Worm (Caenorhabditis elegans): ENCODE results near the gene K02D10.8.

The K02D10.8 gene

DNA sequence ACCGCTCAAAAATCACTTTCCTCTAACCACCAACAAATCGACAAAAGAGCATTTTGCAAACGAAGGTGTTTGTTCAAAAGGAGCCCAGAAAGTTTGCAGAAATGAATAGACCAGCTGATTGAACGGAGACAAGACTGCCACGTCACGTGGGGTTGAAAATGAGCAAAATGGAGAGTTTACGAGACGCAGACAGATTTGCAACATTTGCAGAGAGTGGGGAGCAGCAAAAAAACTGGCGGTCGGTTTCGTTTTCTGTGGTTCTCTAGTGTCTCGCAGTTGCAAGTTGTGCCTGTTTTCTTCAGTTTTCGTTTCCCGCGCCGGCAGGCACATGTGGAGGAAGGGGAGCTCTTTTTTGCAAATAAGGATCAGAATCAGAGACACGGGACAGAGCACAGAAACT, 751 bp upstream of the K02D10.8 start:
- TF ChIP-seq unc-62 (GFP tag; optimal IDR thresholded peaks at IDR 0.05): no peak

DNA sequence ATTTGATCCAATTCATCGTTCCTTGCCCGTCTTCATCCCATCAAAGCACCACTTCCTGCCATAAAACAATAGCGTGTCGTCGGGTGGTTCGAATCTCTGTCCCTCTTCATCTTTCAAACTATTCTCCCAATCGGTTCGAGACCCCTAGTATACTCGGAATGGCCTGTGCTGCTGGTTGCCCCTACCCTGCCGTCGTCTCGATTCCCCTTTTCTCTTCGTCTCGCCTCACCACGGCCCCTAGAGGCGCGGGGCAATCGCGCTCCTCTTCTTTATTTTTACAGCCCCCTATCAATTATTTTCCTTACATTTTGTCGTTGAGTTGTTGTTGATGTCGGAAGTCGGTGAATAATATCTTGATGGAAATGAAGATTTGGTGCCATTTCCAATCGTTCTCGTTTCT, 2.5 kb downstream of the K02D10.8 start:
- TF ChIP-seq unc-62 (GFP tag; optimal IDR thresholded peaks at IDR 0.05): no peak

DNA sequence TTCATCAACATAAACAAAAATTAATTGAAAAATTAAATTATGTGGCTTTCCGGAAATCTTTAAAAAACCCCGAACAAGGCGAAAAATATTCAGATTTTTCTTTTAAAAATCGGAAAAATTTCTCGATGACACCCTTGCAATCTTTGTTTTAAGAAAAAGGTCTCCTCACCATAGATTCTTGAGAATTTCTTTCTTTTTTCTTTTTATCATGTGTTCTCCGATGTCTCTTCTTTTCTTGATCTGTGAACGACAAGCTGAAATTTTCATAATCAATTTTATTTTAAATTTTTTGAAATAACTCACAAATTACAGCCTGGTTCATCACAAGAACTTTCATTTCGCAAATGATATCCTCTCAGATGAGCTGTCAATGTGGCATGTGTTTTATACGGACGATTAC, 5.1 kb downstream of the K02D10.8 start, which contains the start of the genes zfp-1 and F54F2.14:
Gene zfp-1 (plus strand): TSS at position 301 of the 400 bp plus-strand sequence.
Gene F54F2.14 (plus strand): TSS at position 312 of the 400 bp plus-strand sequence.
- TF ChIP-seq unc-62 (GFP tag; optimal IDR thresholded peaks at IDR 0.05): no peak

DNA sequence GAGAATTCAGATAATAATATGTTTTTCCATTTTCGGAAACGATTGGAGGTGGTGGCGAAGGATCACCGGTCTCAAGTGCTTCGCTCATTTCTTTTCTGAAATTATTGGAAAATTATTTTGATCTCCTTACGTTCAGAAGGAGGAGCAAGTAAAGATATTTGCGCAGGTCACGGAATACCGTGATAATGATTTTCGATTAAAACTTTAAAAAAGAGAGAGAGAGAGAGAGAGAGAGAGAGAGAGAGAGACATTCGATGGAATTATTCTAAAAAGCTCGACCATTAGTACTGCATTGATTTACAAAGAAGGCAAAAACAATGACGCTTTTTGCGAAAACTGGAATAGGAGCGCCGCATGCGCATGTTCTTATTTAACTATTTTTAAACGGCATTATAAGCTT, 6.1 kb downstream of the K02D10.8 start, which contains the start of gene ztf-1:
Gene ztf-1 (minus strand): TSS at position 101 of the 400 bp plus-strand sequence.
- no peak for TF ChIP-seq unc-62 (GFP tag; optimal IDR thresholded peaks at IDR 0.05)

DNA sequence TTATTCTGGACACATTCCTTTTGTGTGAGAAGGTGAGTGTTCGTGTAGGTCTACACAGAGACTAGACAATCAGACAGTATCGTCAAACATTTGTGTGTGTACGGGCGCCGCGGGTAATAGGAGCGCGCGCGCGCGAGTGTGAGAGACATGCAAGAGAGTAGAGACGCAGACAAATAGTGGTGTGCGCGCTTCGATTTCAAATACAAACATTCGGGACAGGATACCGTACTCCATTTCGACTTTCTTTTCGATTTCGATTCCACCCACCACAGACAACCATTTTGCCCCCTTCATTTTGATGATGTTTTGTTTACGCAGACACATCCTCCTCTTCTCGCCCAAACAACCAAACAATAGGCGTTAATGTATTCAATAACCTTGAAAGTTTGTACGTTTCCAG, 8.6 kb downstream of the K02D10.8 start:
- TF ChIP-seq unc-62 (GFP tag; optimal IDR thresholded peaks at IDR 0.05): no peak

DNA sequence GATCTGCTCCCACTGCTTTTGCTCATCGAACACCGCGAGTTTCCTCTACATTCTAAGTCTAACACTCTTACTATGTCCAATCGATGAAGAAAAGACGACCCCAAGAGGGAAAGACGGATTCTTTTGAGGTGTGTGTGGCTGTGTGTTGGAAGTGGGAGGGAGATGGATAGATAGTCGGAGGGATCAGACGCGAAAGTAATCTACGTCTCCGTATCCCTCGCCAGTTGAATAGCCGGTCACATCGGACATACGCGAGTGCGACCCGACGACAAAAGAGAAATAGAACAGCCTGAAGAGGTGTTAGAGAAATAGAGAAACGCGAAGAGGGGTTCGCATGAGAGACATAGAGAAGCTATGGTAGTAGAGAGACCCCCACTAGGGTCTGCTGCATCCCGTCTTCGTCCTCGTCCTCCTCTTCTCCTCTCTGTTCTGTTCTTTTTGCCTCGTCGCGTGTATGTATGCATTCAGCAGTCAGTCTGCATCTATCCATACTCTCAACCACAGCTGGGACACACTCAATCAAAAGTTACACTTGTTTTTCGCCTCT, 9.5 kb downstream of the K02D10.8 start:
- no peak for TF ChIP-seq unc-62 (GFP tag; optimal IDR thresholded peaks at IDR 0.05)

DNA sequence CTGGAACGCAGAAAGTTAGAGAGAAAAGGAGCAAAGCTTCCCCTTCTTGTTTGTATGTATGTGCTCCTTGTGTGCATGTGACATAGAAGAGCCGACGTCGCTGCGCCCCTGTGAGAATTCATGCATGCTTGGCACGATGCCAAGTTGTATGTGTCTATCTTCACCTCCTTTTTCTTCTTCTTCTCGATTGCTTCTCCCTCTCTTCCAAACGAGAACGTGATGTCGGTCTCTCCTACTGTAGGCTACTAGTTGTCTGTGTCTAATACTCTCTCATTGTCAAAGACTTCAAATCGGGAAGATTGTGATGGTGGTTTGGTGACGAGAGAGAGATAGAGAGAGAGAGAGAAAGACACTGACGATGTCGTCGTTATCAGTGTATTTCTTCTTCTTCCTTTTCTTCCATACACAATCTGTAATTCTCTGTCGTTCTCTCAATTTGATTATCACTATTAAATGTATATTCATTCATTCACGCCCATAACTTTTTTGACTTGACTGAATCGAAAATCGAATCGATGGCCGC, 11.1 kb downstream of the K02D10.8 start:
- no peak for TF ChIP-seq unc-62 (GFP tag; optimal IDR thresholded peaks at IDR 0.05)

DNA sequence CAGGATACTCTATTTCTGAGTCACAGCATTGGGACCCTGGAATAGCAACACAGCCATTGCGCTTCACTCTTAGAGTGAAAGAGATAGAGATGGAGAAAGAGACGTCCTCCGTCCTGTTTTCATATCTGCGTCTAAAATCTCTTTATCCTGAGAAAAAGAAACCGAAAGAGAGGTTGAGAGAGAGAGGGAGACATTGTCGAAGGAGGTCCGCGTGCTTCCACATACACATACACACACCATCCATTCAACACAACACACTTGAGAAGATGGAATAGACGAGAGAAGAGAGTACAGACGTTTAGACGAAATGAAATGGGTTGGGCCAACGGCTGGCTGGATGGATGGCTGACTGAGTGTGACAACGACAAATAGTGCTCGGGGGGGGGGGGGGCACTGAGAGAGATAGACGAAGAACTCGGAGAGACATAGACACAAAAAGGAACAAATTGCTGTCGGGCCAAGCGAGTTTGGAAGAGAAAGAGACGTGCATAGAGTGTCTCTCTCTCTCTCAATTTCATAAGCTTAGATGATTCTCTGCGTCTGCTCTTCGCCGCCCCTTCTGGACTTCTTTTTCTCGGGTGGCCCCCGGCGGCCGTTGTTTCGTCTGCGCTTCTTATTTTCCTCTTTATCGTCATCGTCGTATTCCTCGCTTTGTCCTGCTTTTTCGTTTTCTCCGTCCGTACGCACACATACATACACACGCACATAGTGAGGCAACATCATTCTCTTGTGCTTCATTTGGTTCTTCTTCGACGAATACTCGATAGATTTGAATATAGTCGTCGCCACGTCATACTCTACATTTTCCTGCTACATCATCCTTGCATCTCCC, 14.0 kb downstream of the K02D10.8 start, which contains the start of gene F54F2.6:
Gene F54F2.6 (minus strand): TSS at position 738 of the 832 bp plus-strand sequence.
- TF ChIP-seq unc-62 (GFP tag; optimal IDR thresholded peaks at IDR 0.05): no peak

DNA sequence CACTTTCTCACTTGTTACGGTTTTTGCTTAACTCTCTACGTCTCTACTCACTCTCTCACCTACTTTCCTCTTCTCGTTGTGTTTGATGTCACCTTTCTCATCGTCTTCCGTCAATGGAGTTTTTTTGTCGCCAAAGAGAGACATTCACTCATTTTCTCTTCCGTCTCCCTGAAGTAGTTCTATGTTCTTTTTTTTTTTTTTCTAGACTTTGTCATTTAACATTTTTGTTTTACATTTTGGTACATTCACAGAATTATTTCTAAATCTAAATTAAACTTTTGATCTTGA, 14.6 kb downstream of the K02D10.8 start:
- TF ChIP-seq unc-62 (GFP tag; optimal IDR thresholded peaks at IDR 0.05): no peak

DNA sequence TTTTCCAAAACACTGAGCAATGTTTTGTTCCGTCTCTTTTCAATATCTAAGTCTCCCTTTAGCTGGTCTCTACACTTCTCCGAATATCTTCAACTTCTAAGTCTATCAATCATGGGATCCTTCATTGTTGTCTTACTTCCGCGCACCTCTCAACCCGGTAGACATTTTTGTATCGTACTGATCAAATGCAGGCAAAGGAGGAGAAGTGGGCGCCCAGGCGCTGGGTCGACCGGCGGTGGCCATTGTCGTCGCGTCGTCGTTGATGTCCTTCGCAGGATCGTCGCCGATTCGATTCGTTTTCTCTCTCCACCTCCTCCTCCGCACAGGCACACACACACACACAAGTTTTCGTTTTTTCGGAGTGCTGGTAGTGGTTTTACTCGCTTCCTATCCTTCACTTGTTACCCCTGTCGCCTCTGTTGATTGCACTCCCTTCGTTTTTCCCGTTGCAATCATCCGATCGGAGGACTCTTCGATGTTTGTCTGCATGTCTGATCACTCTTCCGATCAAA, 15.2 kb downstream of the K02D10.8 start:
- no peak for TF ChIP-seq unc-62 (GFP tag; optimal IDR thresholded peaks at IDR 0.05)

DNA sequence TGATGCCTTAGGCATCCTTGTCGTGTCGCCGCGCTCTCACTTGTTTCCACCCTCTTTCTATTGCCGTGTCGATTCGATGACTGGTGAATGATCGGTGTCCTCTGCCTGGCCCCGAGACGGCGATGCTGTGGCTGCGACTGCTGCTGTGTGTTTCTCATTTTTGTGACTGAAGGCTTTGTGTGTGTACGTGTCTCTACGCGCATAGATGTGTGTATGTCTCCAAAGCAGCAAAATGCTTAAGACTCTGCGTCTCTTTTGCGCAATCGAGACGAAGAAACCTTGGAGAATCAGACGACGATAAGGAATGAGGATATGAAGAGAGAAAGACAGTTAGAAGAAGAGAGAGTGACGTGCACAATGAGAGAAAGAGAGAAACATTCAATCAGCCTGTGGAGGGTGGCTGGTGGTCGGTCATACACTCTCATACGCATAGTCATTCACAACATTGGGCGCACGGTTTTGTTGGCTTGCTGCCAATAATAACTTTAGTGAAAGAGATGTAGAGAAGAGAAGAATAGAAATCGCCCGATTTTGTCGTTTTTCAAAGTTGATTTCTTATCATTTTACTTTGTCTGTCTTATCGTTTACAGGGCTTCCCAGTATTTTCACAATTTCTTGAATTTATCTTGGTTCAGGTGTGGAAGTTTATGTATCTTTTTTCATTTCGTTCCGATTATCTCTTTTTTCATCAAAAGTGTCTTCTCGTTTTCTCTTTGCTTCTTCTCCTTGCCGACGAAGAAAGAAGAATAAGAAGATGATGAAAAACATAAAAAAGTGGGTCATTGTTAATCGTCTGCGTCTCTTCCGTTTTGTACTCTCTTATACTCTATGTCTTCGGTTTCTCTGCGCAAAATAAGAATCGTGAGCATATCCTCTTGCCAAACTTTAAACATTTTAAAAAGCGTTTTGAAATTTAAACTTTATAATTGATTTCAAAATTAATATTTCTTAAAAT, 16.0 kb downstream of the K02D10.8 start:
- TF ChIP-seq unc-62 (GFP tag; optimal IDR thresholded peaks at IDR 0.05): peak; percentile 14

DNA sequence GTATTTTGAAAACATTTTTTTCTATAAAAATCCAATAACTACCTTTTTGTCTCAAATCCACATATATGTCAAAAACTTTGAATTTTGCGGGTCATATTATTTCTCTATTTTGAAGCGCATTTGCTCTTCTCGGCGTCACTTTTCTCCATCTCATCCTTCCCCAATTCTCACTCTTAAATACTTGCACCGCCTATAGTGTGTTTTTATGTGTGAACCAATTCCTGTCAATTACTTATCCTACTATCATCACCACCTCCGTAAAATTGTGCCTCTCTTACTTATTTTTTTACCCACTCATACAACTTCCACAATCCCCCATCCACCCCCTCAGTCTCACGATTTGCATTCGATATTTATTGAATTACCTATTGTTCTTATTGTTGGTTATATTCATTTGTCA, 19.6 kb downstream of the K02D10.8 start:
- TF ChIP-seq unc-62 (GFP tag; optimal IDR thresholded peaks at IDR 0.05): no peak

DNA sequence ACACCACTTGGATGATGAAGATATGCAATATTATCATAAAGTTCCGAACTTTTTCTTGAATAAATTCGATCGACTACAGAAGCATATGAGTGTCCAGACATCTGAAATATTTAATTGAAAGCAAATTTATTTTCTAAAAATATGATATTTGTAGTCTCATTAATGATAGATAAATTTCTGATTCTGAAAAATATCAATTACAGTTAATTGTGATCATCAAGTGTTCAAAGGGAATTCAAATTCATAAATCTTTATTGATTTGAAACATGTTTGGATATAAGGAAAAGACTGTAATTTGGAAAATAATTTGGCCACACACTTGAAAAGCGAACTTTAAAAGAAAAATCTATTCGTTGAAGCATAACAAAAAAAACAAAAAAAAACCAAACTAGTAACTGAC, 21.1 kb downstream of the K02D10.8 start, which contains the start of gene F54F2.7:
Gene F54F2.7 (minus strand): TSS at position 101 of the 400 bp plus-strand sequence.
- no peak for TF ChIP-seq unc-62 (GFP tag; optimal IDR thresholded peaks at IDR 0.05)

DNA sequence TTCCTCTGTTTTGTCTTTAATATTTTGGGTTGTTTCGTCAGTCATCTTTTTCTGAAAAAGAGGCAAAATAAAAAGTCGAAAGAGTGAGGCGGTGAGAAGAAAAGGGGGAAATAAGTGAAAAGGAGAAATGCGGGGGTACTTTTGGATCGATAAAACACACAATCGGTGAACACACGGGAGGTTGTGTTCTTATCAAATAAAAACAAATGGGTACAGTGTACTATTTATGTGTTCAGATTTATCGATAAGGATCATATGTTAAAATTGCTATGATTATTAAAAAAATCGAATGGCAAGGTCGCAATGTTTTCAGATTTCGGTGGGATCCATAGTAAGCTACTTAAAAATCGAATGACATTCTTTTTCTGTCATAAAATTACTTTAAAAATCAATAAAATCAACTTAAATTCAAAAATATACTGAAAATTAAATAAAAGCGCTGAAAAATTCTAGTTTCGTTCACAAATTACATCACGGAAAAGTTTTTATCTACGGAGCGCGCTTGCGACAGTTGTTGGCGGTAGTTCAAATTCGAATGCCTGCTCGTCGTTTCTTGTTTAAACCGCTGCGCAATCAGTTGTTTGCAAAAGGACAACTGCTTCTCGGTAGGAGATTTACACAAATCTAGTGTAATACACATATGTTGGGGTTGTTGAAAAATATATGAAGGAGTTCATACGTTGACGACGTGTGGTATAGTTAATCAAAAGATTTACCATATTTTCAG, 23.2 kb downstream of the K02D10.8 start, which contains the start of gene prx-19:
Gene prx-19 (minus strand): TSS at position 51 of the 727 bp plus-strand sequence.
- no peak for TF ChIP-seq unc-62 (GFP tag; optimal IDR thresholded peaks at IDR 0.05)

DNA sequence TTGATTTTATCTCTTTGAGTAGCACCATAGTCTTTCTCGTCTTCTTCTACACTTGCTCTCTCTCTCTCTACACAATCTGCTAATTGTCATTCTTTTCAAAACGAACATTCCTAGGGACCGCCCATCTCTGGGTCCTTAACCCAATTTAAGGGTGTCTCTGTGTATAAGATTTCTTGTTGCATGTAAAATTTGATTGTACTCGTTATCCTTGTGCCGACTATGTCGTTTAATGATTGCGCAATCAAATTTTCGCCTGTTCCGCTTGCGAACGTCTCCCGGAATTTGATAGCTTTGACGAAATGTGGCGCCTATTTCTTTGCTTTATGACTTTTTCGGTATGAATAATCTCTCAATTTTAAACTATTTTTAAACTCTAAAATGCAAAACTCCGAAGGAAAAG, 24.9 kb downstream of the K02D10.8 start:
- no peak for TF ChIP-seq unc-62 (GFP tag; optimal IDR thresholded peaks at IDR 0.05)
